Fruit fly (Drosophila melanogaster): ENCODE measurements around the gene epsilonCOP.
A peak's percentile ranks its signal among the peaks of the same experiment; 100 is the strongest.

epsilonCOP gene

DNA sequence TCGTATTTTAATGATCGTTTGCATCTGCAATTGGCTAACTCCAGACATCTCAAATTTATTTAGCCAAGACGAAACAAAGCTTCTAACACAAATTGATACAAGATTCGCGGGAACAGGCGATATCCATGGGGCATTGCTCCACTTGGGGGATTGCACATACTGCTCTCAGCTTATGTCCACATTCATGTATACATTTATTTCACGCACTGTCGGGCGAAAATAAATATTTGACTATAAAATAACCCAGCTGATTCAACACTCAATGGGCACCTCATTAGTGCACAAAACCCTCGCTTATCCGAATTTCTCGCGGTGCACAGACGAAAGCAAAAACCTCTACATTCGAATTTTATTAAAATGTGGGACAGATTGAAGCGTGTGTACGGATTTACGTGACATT lies 27.4 kb upstream of the epsilonCOP start (continued):
- no peak for TF ChIP-seq repo (GFP tag; optimal IDR thresholded peaks at IDR 0.05)
- TF ChIP-seq CG3407 (GFP tag; optimal IDR thresholded peaks at IDR 0.05): peak; percentile 31
- TF ChIP-seq mld (GFP tag; IDR thresholded peaks at IDR 0.05; ENCODE audit: partially characterized antibody): no peak
- TF ChIP-seq CG14965 (GFP tag; optimal IDR thresholded peaks at IDR 0.05; ENCODE audit: borderline replicate concordance): no peak
- no peak for TF ChIP-seq B-H2 (GFP tag; optimal IDR thresholded peaks at IDR 0.05)
- TF ChIP-seq Sry-β (GFP tag; optimal IDR thresholded peaks at IDR 0.05): peak; percentile 18
- TF ChIP-seq Atf6 (GFP tag; IDR thresholded peaks at IDR 0.05): no peak
- TF ChIP-seq GATAe (GFP tag; conservative IDR thresholded peaks at IDR 0.05): no peak
- no peak for TF ChIP-seq ems (GFP tag; optimal IDR thresholded peaks at IDR 0.05)
- TF ChIP-seq wor (GFP tag; IDR thresholded peaks at IDR 0.05): no peak
- no peak for TF ChIP-seq sim (GFP tag; IDR thresholded peaks at IDR 0.05)
- TF ChIP-seq Max (GFP tag; optimal IDR thresholded peaks at IDR 0.05): no peak
- no peak for TF ChIP-seq phol (tag; optimal IDR thresholded peaks at IDR 0.05)
- no peak for TF ChIP-seq pho (GFP tag; optimal IDR thresholded peaks at IDR 0.05)
- no peak for TF ChIP-seq ac (GFP tag; optimal IDR thresholded peaks at IDR 0.05)
- TF ChIP-seq B-H1 (GFP tag; IDR thresholded peaks at IDR 0.05): no peak; the same call in 2 of the 3 replicates
- peak; percentile 76 for TF ChIP-seq wek (GFP tag; optimal IDR thresholded peaks at IDR 0.05)
- no peak for TF ChIP-seq CG6654 (GFP tag; optimal IDR thresholded peaks at IDR 0.05)
- TF ChIP-seq CG14710 (tag; optimal IDR thresholded peaks at IDR 0.05): peak; percentile 1
- TF ChIP-seq CG5953 (GFP tag; IDR thresholded peaks at IDR 0.05): peak; percentile 60; the same call in 1 of the 2 replicates
- no peak for TF ChIP-seq CG7963 (GFP tag; IDR thresholded peaks at IDR 0.05; ENCODE audit: partially characterized antibody)
- no peak for TF ChIP-seq CG34376 (GFP tag; optimal IDR thresholded peaks at IDR 0.05)
- TF ChIP-seq Tbp (GFP tag; optimal IDR thresholded peaks at IDR 0.05): no peak
- TF ChIP-seq Six4 (GFP tag; optimal IDR thresholded peaks at IDR 0.05): no peak
- TF ChIP-seq NC2β (GFP tag; optimal IDR thresholded peaks at IDR 0.05): no peak
- TF ChIP-seq HmgD (GFP tag; optimal IDR thresholded peaks at IDR 0.05): no peak
- no peak for TF ChIP-seq zfh2 (GFP tag; optimal IDR thresholded peaks at IDR 0.05)
- TF ChIP-seq Elba2 (GFP tag; optimal IDR thresholded peaks at IDR 0.05): no peak
- TF ChIP-seq Dref (GFP tag; IDR thresholded peaks at IDR 0.05): no peak
- TF ChIP-seq insv (GFP tag; optimal IDR thresholded peaks at IDR 0.05): no peak
- TF ChIP-seq dmrt11E (tag; optimal IDR thresholded peaks at IDR 0.05): peak; percentile 1
- no peak for TF ChIP-seq klu (GFP tag; IDR thresholded peaks at IDR 0.05)
- TF ChIP-seq btn (GFP tag; optimal IDR thresholded peaks at IDR 0.05): no peak
- no peak for TF ChIP-seq CG17361 (GFP tag; IDR thresholded peaks at IDR 0.05)
- no peak for TF ChIP-seq CG17912 (GFP tag; optimal IDR thresholded peaks at IDR 0.05)
- TF ChIP-seq Dfd (GFP tag; optimal IDR thresholded peaks at IDR 0.05): no peak
- TF ChIP-seq jing (GFP tag; optimal IDR thresholded peaks at IDR 0.05): no peak
- no peak for TF ChIP-seq CG2116 (GFP tag; optimal IDR thresholded peaks at IDR 0.05)
- TF ChIP-seq grn (GFP tag; optimal IDR thresholded peaks at IDR 0.05): no peak
- no peak for TF ChIP-seq gce (GFP tag; IDR thresholded peaks at IDR 0.05)
- TF ChIP-seq CG10366 (GFP tag; IDR thresholded peaks at IDR 0.05): no peak
- no peak for TF ChIP-seq hth (optimal IDR thresholded peaks at IDR 0.05)
- TF ChIP-seq CG14667 (GFP tag; IDR thresholded peaks at IDR 0.05): no peak
- TF ChIP-seq Ada2b (GFP tag; IDR thresholded peaks at IDR 0.05): no peak
- TF ChIP-seq CG1792 (GFP tag; optimal IDR thresholded peaks at IDR 0.05): no peak
- TF ChIP-seq disco-r (GFP tag; optimal IDR thresholded peaks at IDR 0.05): no peak
- no peak for TF ChIP-seq CG12155 (GFP tag; optimal IDR thresholded peaks at IDR 0.05)
- TF ChIP-seq tup (GFP tag; optimal IDR thresholded peaks at IDR 0.05): no peak
- no peak for TF ChIP-seq Usf (GFP tag; optimal IDR thresholded peaks at IDR 0.05)
- TF ChIP-seq CG13624 (GFP tag; optimal IDR thresholded peaks at IDR 0.05): no peak
- TF ChIP-seq Camta (GFP tag; optimal IDR thresholded peaks at IDR 0.05): no peak
- no peak for TF ChIP-seq CG12769 (tag; optimal IDR thresholded peaks at IDR 0.05)
- peak; percentile 52 for TF ChIP-seq Blimp-1 (GFP tag; optimal IDR thresholded peaks at IDR 0.05)

All from whole organism, embryonic.